Worm (Caenorhabditis elegans) whole organism, midembryonic: ENCODE measurements around the gene C06E1.9.

Experiments
- flt-1 ChIP-seq: fragments of 200-800 bp; sonication (Bioruptor generic); IDR thresholded peaks from 2 replicates; pipeline ENCODE4 v1.3.6; 2022; ENCODE audit warnings: missing genetic modification characterization, missing compliant biosample characterization
- ztf-23 ChIP-seq: fragments of 200-800 bp; sonication (Bioruptor generic); IDR thresholded peaks from 2 replicates; pipeline ENCODE4 v1.3.6; 2022; ENCODE audit warnings: missing genetic modification reagents, missing genetic modification characterization, missing compliant biosample characterization

DNA sequence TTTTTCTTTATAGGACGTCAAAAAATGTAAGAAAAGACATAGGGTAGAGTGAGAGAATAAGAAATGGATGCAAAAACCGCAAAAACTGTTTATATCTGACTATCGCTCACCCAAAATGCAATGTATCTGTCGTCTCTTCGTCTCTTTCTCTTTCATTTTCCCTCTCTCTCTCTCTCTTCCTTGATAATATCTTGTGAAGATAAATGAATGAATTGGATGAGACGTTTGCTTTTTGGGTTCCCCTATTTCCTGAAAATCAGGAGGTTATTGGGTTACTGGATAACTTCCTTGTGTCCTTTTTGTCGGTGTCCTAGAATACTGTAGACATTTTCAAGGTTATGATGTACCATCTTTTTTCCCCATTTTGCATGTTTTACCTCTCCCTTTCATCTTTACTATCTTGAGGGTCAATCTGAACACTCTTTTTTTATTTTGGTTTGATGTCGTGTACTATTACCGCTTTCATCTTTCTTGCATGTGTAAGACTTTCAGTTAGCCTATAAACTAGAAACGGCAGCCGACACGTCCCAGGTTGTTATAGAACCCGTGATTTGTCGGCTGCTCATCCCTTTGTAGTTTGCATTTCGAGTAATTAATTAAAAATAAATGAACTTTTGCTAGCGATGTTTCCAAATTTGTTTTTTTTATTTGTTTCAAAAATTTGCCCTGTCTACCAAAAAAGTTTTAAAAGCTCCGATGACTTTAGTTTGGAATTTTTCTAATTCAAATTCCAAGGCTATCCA is 34.1 kb downstream of the C06E1.9 start:
- TF ChIP-seq flt-1 (GFP tag; lab: Robert Waterston, UW): no peak
- TF ChIP-seq ztf-23 (GFP tag; lab: Robert Waterston, UW): no peak
